Fruit fly (Drosophila melanogaster) whole organism, embryonic: ENCODE results near the gene CG13884.

Source experiments
- ATbp ChIP-seq: fragments of 200-800 bp; sonication (Bioruptor generic); optimal IDR thresholded peaks from 2 replicates; lab custom pipeline; 2017; ENCODE audit warnings: missing biosample characterization, mild to moderate bottlenecking, missing genetic modification characterization, missing genetic modification reagents
- Asciz ChIP-seq: fragments of 200-800 bp; sonication (Bioruptor generic); optimal IDR thresholded peaks from 2 replicates; lab custom pipeline; 2017; ENCODE audit warnings: missing biosample characterization, mild to moderate bottlenecking, missing genetic modification characterization, missing genetic modification reagents
- Atf6 ChIP-seq: fragments of 200-800 bp; sonication (Bioruptor generic); IDR thresholded peaks from 2 replicates; pipeline ENCODE4 v1.3.6; 2022; ENCODE audit warnings: missing biosample characterization, missing genetic modification characterization
- B-H1 ChIP-seq: fragments of 200-800 bp; sonication (Bioruptor generic); IDR thresholded peaks from 3 replicates; pipeline ENCODE4 v1.3.6; 2022; ENCODE audit warnings: missing biosample characterization, missing genetic modification characterization
- CG10321 ChIP-seq: fragments of 200-800 bp; sonication (Bioruptor generic); IDR thresholded peaks from 2 replicates; pipeline ENCODE4 v1.3.6; 2022; ENCODE audit warnings: missing biosample characterization, missing genetic modification characterization
- CG11247 ChIP-seq: fragments of 200-800 bp; sonication (Bioruptor generic); IDR thresholded peaks from 2 replicates; pipeline ENCODE4 v1.3.6; 2022; ENCODE audit warnings: missing biosample characterization, missing genetic modification characterization
- CG11723 ChIP-seq: fragments of 200-800 bp; sonication (Bioruptor generic); optimal IDR thresholded peaks from 2 replicates; lab custom pipeline; 2017; ENCODE audit warnings: missing biosample characterization, mild to moderate bottlenecking, missing genetic modification characterization
- CG12236 ChIP-seq: fragments of 200-800 bp; sonication (Bioruptor generic); optimal IDR thresholded peaks from 2 replicates; lab custom pipeline; 2016; ENCODE audit warnings: missing biosample characterization, missing genetic modification characterization
- CG12769 ChIP-seq: fragments of 200-800 bp; sonication (Bioruptor generic); optimal IDR thresholded peaks from 2 replicates; lab custom pipeline; 2019; ENCODE audit warnings: missing biosample characterization, mild to moderate bottlenecking, missing genetic modification characterization, moderate library complexity
- CG12942 ChIP-seq: fragments of 200-800 bp; sonication (Bioruptor generic); optimal IDR thresholded peaks from 3 replicates; lab custom pipeline; 2016; ENCODE audit warnings: missing biosample characterization, missing genetic modification characterization
- CG13123 ChIP-seq: fragments of 200-800 bp; sonication (Bioruptor generic); optimal IDR thresholded peaks from 2 replicates; lab custom pipeline; 2016; ENCODE audit warnings: missing biosample characterization, missing genetic modification characterization
- CG14965 ChIP-seq: fragments of 200-800 bp; sonication (Bioruptor generic); optimal IDR thresholded peaks from 2 replicates; lab custom pipeline; 2016; ENCODE audit warnings: missing biosample characterization, missing genetic modification characterization, borderline replicate concordance
- CG15479 ChIP-seq: fragments of 200-800 bp; sonication (Bioruptor generic); optimal IDR thresholded peaks from 3 replicates; lab custom pipeline; 2019; ENCODE audit warnings: missing biosample characterization, mild to moderate bottlenecking, missing genetic modification characterization, moderate library complexity
- CG15514 ChIP-seq: fragments of 200-800 bp; sonication (Bioruptor generic); optimal IDR thresholded peaks from 3 replicates; lab custom pipeline; 2017; ENCODE audit warnings: missing biosample characterization, missing genetic modification characterization, mild to moderate bottlenecking, moderate library complexity, missing genetic modification reagents
- CG17612 ChIP-seq: fragments of 200-800 bp; sonication (Bioruptor generic); IDR thresholded peaks from 2 replicates; pipeline ENCODE4 v1.3.6; 2022; ENCODE audit warnings: missing biosample characterization, missing genetic modification characterization
- CG18599 ChIP-seq: fragments of 200-800 bp; sonication (Bioruptor generic); optimal IDR thresholded peaks from 3 replicates; lab custom pipeline; 2017; ENCODE audit warnings: missing biosample characterization, missing genetic modification characterization, mild to moderate bottlenecking, moderate library complexity, missing genetic modification reagents
- CG2116 ChIP-seq: fragments of 200-800 bp; sonication (Bioruptor generic); optimal IDR thresholded peaks from 3 replicates; lab custom pipeline; 2018; ENCODE audit warnings: missing biosample characterization, mild to moderate bottlenecking, missing genetic modification characterization
- CG30020 ChIP-seq: fragments of 200-800 bp; optimal IDR thresholded peaks from 2 replicates; lab custom pipeline; 2019; ENCODE audit warnings: missing biosample characterization, mild to moderate bottlenecking, missing genetic modification characterization, moderate library complexity
- CG30403 ChIP-seq: fragments of 200-800 bp; sonication (Bioruptor generic); optimal IDR thresholded peaks from 3 replicates; lab custom pipeline; 2016; ENCODE audit warnings: missing biosample characterization, missing genetic modification characterization
- CG31365 ChIP-seq: fragments of 200-800 bp; sonication (Bioruptor generic); optimal IDR thresholded peaks from 2 replicates; lab custom pipeline; 2018; ENCODE audit warnings: missing biosample characterization, mild to moderate bottlenecking, missing genetic modification characterization
- CG31388 ChIP-seq: fragments of 200-800 bp; sonication (Bioruptor generic); optimal IDR thresholded peaks from 2 replicates; lab custom pipeline; 2016; ENCODE audit warnings: missing biosample characterization, missing genetic modification characterization
- CG3281 ChIP-seq: fragments of 200-800 bp; sonication (Bioruptor generic); optimal IDR thresholded peaks from 3 replicates; lab custom pipeline; 2017; ENCODE audit warnings: missing biosample characterization, mild to moderate bottlenecking, missing genetic modification characterization
- CG34224 ChIP-seq: fragments of 200-800 bp; sonication (Bioruptor generic); IDR thresholded peaks from 3 replicates; pipeline ENCODE4 v1.3.6; 2022; ENCODE audit warnings: missing biosample characterization, missing genetic modification characterization; ENCODE audit not compliant: partially characterized antibody
- CG4328 ChIP-seq: fragments of 200-800 bp; sonication (Bioruptor generic); optimal IDR thresholded peaks from 3 replicates; lab custom pipeline; 2017; ENCODE audit warnings: missing biosample characterization, missing genetic modification reagents, missing genetic modification characterization
- CG4360 ChIP-seq: fragments of 200-800 bp; sonication (Bioruptor generic); IDR thresholded peaks from 2 replicates; pipeline ENCODE4 v1.3.6; 2022; ENCODE audit warnings: missing biosample characterization, missing genetic modification characterization
- CG4854 ChIP-seq: fragments of 200-800 bp; sonication (Bioruptor generic); optimal IDR thresholded peaks from 2 replicates; lab custom pipeline; 2016; ENCODE audit warnings: missing biosample characterization, missing genetic modification characterization, inconsistent platforms
- CG7357 ChIP-seq: fragments of 200-800 bp; sonication (Bioruptor generic); IDR thresholded peaks from 3 replicates; pipeline ENCODE4 v1.3.6; 2022; ENCODE audit warnings: missing biosample characterization, missing genetic modification characterization
- CG8765 ChIP-seq: fragments of 200-800 bp; sonication (Bioruptor generic); IDR thresholded peaks from 2 replicates; pipeline ENCODE4 v1.3.6; 2022; ENCODE audit warnings: missing biosample characterization, missing genetic modification characterization
- CHES-1-like ChIP-seq: fragments of 200-800 bp; sonication (Bioruptor generic); optimal IDR thresholded peaks from 2 replicates; lab custom pipeline; 2016; ENCODE audit warnings: missing biosample characterization, missing genetic modification characterization
- CTCF ChIP-seq: fragments of 200-800 bp; sonication (Bioruptor generic); optimal IDR thresholded peaks from 2 replicates; lab custom pipeline; 2017; ENCODE audit warnings: missing biosample characterization, mild to moderate bottlenecking, missing genetic modification characterization, moderate library complexity
- Dip2 ChIP-seq: fragments of 200-800 bp; sonication (Bioruptor generic); IDR thresholded peaks from 2 replicates; pipeline ENCODE4 v1.3.6; 2022; ENCODE audit warnings: missing biosample characterization, missing genetic modification characterization
- Fer1 ChIP-seq: fragments of 200-800 bp; sonication (Bioruptor generic); optimal IDR thresholded peaks from 2 replicates; lab custom pipeline; 2017; ENCODE audit warnings: missing biosample characterization, mild to moderate bottlenecking, missing genetic modification characterization
- NK7.1 ChIP-seq: fragments of 200-800 bp; sonication (Bioruptor generic); optimal IDR thresholded peaks from 3 replicates; lab custom pipeline; 2016; ENCODE audit warnings: missing biosample characterization, missing genetic modification characterization
- Neu2 ChIP-seq: fragments of 200-800 bp; sonication (Bioruptor generic); optimal IDR thresholded peaks from 3 replicates; lab custom pipeline; 2016; ENCODE audit warnings: missing biosample characterization, missing genetic modification characterization, borderline replicate concordance
- Six4 ChIP-seq: fragments of 200-800 bp; sonication (Bioruptor generic); optimal IDR thresholded peaks from 2 replicates; lab custom pipeline; 2016; ENCODE audit warnings: missing biosample characterization, missing genetic modification characterization
- ash1 ChIP-seq: fragments of 200-800 bp; sonication (Bioruptor generic); optimal IDR thresholded peaks from 2 replicates; lab custom pipeline; 2018; ENCODE audit warnings: missing biosample characterization, mild to moderate bottlenecking, missing genetic modification characterization
- chn ChIP-seq: fragments of 200-800 bp; sonication (Bioruptor generic); optimal IDR thresholded peaks from 2 replicates; lab custom pipeline; 2016; ENCODE audit warnings: missing biosample characterization, missing genetic modification characterization
- corto ChIP-seq: fragments of 200-800 bp; sonication (Bioruptor generic); optimal IDR thresholded peaks from 2 replicates; lab custom pipeline; 2016; ENCODE audit warnings: missing biosample characterization, mild to moderate bottlenecking, missing genetic modification characterization, moderate library complexity
- dmrt11E ChIP-seq: fragments of 200-800 bp; sonication (Bioruptor generic); optimal IDR thresholded peaks from 3 replicates; lab custom pipeline; 2018; ENCODE audit warnings: missing biosample characterization, mild to moderate bottlenecking, missing genetic modification characterization, moderate library complexity
- eve ChIP-seq, 2 experiments: fragments of >200 bp; optimal IDR thresholded peaks; 2 replicates each; lab custom pipeline; 2017; ENCODE audit warnings: missing biosample characterization in 2 of 2, missing genetic modification characterization in 2 of 2
- ewg ChIP-seq: fragments of 200-800 bp; sonication (Bioruptor generic); optimal IDR thresholded peaks from 3 replicates; lab custom pipeline; 2017; ENCODE audit warnings: mild to moderate bottlenecking, missing biosample characterization, missing genetic modification reagents, missing genetic modification characterization
- gem ChIP-seq: fragments of 200-800 bp; sonication (Bioruptor generic); optimal IDR thresholded peaks from 2 replicates; lab custom pipeline; 2019; ENCODE audit warnings: missing biosample characterization, mild to moderate bottlenecking, missing genetic modification characterization, moderate library complexity
- grn ChIP-seq: fragments of 200-800 bp; sonication (Bioruptor generic); optimal IDR thresholded peaks from 3 replicates; lab custom pipeline; 2017; ENCODE audit warnings: missing biosample characterization, missing genetic modification characterization
- lbe ChIP-seq: fragments of 200-800 bp; sonication (Bioruptor generic); optimal IDR thresholded peaks from 2 replicates; lab custom pipeline; 2016; ENCODE audit warnings: missing biosample characterization, mild to moderate bottlenecking, missing genetic modification characterization
- peb ChIP-seq: fragments of 200-800 bp; sonication (Bioruptor generic); IDR thresholded peaks from 2 replicates; pipeline ENCODE4 v1.3.6; 2022; ENCODE audit warnings: missing biosample characterization, missing genetic modification characterization
- pfk ChIP-seq: fragments of 200-800 bp; sonication (Bioruptor generic); optimal IDR thresholded peaks from 2 replicates; lab custom pipeline; 2018; ENCODE audit warnings: missing biosample characterization, mild to moderate bottlenecking, missing genetic modification characterization, moderate library complexity
- run ChIP-seq: fragments of 200-800 bp; sonication (Bioruptor generic); optimal IDR thresholded peaks from 3 replicates; lab custom pipeline; 2018; ENCODE audit warnings: missing biosample characterization, mild to moderate bottlenecking, missing genetic modification characterization
- salm ChIP-seq: fragments of 200-800 bp; sonication (Bioruptor generic); optimal IDR thresholded peaks from 2 replicates; lab custom pipeline; 2018; ENCODE audit warnings: missing biosample characterization, mild to moderate bottlenecking, missing genetic modification characterization
- slbo ChIP-seq: fragments of 200-800 bp; sonication (Bioruptor generic); IDR thresholded peaks from 2 replicates; pipeline ENCODE4 v1.3.6; 2022; ENCODE audit warnings: missing biosample characterization, missing genetic modification characterization
- tup ChIP-seq: fragments of 200-800 bp; sonication (Bioruptor generic); optimal IDR thresholded peaks from 2 replicates; lab custom pipeline; 2016; ENCODE audit warnings: missing biosample characterization, mild to moderate bottlenecking, missing genetic modification characterization, moderate library complexity
- zfh1 ChIP-seq: fragments of 200-800 bp; sonication (Bioruptor generic); IDR thresholded peaks from 3 replicates; pipeline ENCODE4 v1.3.6; 2022; ENCODE audit warnings: missing biosample characterization, missing genetic modification characterization

Gene CG13884

DNA sequence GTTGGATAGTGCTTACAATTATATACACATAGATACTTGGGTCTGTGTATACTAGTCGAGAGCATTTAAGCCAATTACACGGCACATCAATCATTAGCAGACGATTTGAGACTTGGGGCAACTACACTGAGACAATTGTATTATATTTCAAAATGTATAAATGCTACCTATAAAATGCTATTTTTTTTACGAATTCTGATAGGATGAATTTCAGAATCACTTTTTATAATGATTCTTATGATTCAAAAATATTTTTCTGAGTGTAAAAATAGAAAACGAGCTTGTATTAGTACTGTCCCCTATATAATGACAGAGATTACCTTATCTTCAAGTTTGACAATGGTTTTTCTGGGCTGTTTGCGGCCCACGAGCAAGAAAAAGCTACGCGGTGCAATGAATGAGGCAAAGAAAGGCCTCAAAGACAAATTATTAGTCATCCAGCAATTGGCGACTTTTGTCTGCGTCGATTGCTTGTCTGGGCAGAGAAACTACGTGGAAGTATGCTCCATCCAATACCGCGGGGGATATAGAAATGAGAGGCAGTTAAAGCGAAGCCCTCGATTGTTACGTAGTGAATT, 15.5 kb downstream of the CG13884 start (continued):
- TF ChIP-seq lbe (no peak), eve (GFP tag; optimal IDR thresholded peaks at IDR 0.05; lab: Kevin White, UChicago) (no peak), CG31365 (no peak), ewg (peak; percentile 27), CG11723 (no peak), zfh1 (peak; percentile 70; the same call in 2 of the 3 replicates), CG14965 (no peak), CG15479 (GFP tag; lab: Kevin White, UChicago) (no peak), Fer1 (peak; percentile 79), dmrt11E (tag; lab: Kevin White, UChicago) (peak; percentile 29), tup (no peak), salm (tag; lab: Kevin White, UChicago) (no peak), CG30403 (GFP tag; lab: Kevin White, UChicago) (peak; percentile 75), CG30020 (tag; lab: Kevin White, UChicago) (no peak), pfk (no peak), Six4 (peak; percentile 17), CG31388 (GFP tag; lab: Kevin White, UChicago) (peak; percentile 42), CG4360 (GFP tag; lab: Robert Waterston, UW) (no peak), CG4328 (GFP tag; lab: Kevin White, UChicago) (no peak), chn (GFP tag; lab: Kevin White, UChicago) (peak; percentile 0), ATbp (GFP tag; lab: Kevin White, UChicago) (peak; percentile 8), CHES-1-like (GFP tag; lab: Kevin White, UChicago) (no peak), CG8765 (GFP tag; lab: Robert Waterston, UW) (0 out of 2 replicates have a peak, but pooled peaks have one; percentile 43), Neu2 (GFP tag; lab: Kevin White, UChicago) (no peak), ash1 (GFP tag; lab: Kevin White, UChicago) (no peak), CTCF (GFP tag; lab: Kevin White, UChicago) (no peak), CG7357 (GFP tag; lab: Robert Waterston, UW) (peak; percentile 65; the same call in 2 of the 3 replicates), Asciz (GFP tag; lab: Kevin White, UChicago) (peak; percentile 37), CG15514 (GFP tag; lab: Kevin White, UChicago) (peak; percentile 43), CG10321 (GFP tag; lab: Robert Waterston, UW) (no peak), CG4854 (GFP tag; lab: Kevin White, UChicago) (no peak), CG2116 (GFP tag; lab: Kevin White, UChicago) (peak; percentile 1), CG34224 (no peak), Atf6 (GFP tag; lab: Robert Waterston, UW) (peak; percentile 82), CG12942 (no peak), grn (GFP tag; lab: Kevin White, UChicago) (no peak), run (tag; lab: Kevin White, UChicago) (no peak), CG17612 (peak; percentile 58; the same call in 1 of the 2 replicates), CG12236 (GFP tag; lab: Kevin White, UChicago) (no peak), Dip2 (no peak), gem (peak; percentile 84), CG3281 (GFP tag; lab: Kevin White, UChicago) (peak; percentile 76), peb (peak; percentile 67), CG12769 (tag; lab: Kevin White, UChicago) (no peak), NK7.1 (GFP tag; lab: Kevin White, UChicago) (peak; percentile 40), slbo (GFP tag; lab: Robert Waterston, UW) (peak; percentile 85), B-H1 (GFP tag; lab: Robert Waterston, UW) (peak; percentile 72), corto (no peak), CG11247 (GFP tag; lab: Robert Waterston, UW) (peak; percentile 83), CG18599 (peak; percentile 85), CG13123 (GFP tag; lab: Kevin White, UChicago) (no peak)
